Worm (Caenorhabditis elegans) whole organism, early embryonic: Measurements from ENCODE around the gene mtx-2.

Experiments
- B0310.2 ChIP-seq: sonication (generic microtip); optimal IDR thresholded peaks from 2 replicates; lab custom pipeline; 2016; ENCODE audit warnings: mild to moderate bottlenecking, missing genetic modification characterization, missing compliant biosample characterization
- F13C5.2 ChIP-seq: sonication (generic microtip); optimal IDR thresholded peaks from 2 replicates; lab custom pipeline; 2017; ENCODE audit warnings: mild to moderate bottlenecking, missing genetic modification characterization, inconsistent platforms, missing compliant biosample characterization
- aly-1 ChIP-seq: sonication (generic microtip); optimal IDR thresholded peaks from 2 replicates; lab custom pipeline; 2016; ENCODE audit warnings: missing genetic modification characterization, missing compliant biosample characterization
- ama-1 ChIP-seq: fragments of 150-350 bp; optimal IDR thresholded peaks from 2 replicates; lab custom pipeline; 2014
- ceh-13 ChIP-seq: fragments of 200-800 bp; sonication (Bioruptor generic); optimal IDR thresholded peaks from 2 replicates; lab custom pipeline; 2018; ENCODE audit warnings: mild to moderate bottlenecking, missing genetic modification characterization, missing compliant biosample characterization
- ceh-36 ChIP-seq: sonication (generic microtip); optimal IDR thresholded peaks from 2 replicates; lab custom pipeline; 2016; ENCODE audit warnings: missing genetic modification characterization, inconsistent platforms, missing compliant biosample characterization
- ets-7 ChIP-seq: sonication (generic microtip); optimal IDR thresholded peaks from 2 replicates; lab custom pipeline; 2016; ENCODE audit warnings: missing genotype, missing genetic modification characterization, missing compliant biosample characterization
- flt-1 ChIP-seq: fragments of 200-800 bp; sonication (Bioruptor generic); IDR thresholded peaks from 2 replicates; pipeline ENCODE4 v1.3.6; 2022; ENCODE audit warnings: missing genetic modification characterization, missing compliant biosample characterization
- hmbx-1 ChIP-seq: sonication (generic microtip); optimal IDR thresholded peaks from 2 replicates; lab custom pipeline; 2016; ENCODE audit warnings: mild to moderate bottlenecking, missing genetic modification characterization, missing compliant biosample characterization
- hmg-4 ChIP-seq: fragments of 200-800 bp; sonication (Bioruptor generic); optimal IDR thresholded peaks from 2 replicates; lab custom pipeline; 2018; ENCODE audit warnings: mild to moderate bottlenecking, missing genetic modification characterization, missing compliant biosample characterization
- hnd-1 ChIP-seq: sonication (generic microtip); optimal IDR thresholded peaks from 2 replicates; lab custom pipeline; 2016; ENCODE audit warnings: missing genetic modification characterization, missing compliant biosample characterization
- pes-1 ChIP-seq: fragments of 200-800 bp; sonication (Bioruptor generic); IDR thresholded peaks from 2 replicates; pipeline ENCODE4 v1.3.6; 2022; ENCODE audit warnings: missing genetic modification reagents, missing genetic modification characterization, missing compliant biosample characterization
- scrt-1 ChIP-seq: fragments of 200-800 bp; sonication (Bioruptor generic); IDR thresholded peaks from 2 replicates; pipeline ENCODE4 v1.3.6; 2022; ENCODE audit warnings: missing genetic modification characterization, missing compliant biosample characterization
- sea-1 ChIP-seq: fragments of 200-800 bp; sonication (Bioruptor generic); conservative IDR thresholded peaks from 2 replicates; pipeline ENCODE4 v1.3.6; 2022; ENCODE audit warnings: missing genetic modification characterization, missing compliant biosample characterization
- tbx-11 ChIP-seq: fragments of 200-800 bp; sonication (Bioruptor generic); IDR thresholded peaks from 2 replicates; pipeline ENCODE4 v1.3.6; 2022; ENCODE audit warnings: missing genetic modification characterization, missing compliant biosample characterization
- tbx-37 ChIP-seq: fragments of 200-800 bp; sonication (Bioruptor generic); conservative IDR thresholded peaks from 2 replicates; pipeline ENCODE4 v1.3.6; 2022; ENCODE audit warnings: missing genetic modification reagents, missing genetic modification characterization, missing compliant biosample characterization
- tra-4 ChIP-seq: sonication (generic microtip); optimal IDR thresholded peaks from 2 replicates; lab custom pipeline; 2017; ENCODE audit warnings: missing genetic modification characterization, missing compliant biosample characterization

The mtx-2 gene

ce11 chrIII:7723412-7724068 lies 39.9 kb downstream of the mtx-2 start:
- no peak for TF ChIP-seq ets-7 (tag; lab: Kevin White, UChicago)
- no peak for TF ChIP-seq pes-1 (GFP tag; lab: Robert Waterston, UW)
- TF ChIP-seq scrt-1 = no peak
- no peak for TF ChIP-seq flt-1
- no peak for TF ChIP-seq ceh-36 (tag; lab: Kevin White, UChicago)
- no peak for TF ChIP-seq tbx-11 (GFP tag; lab: Robert Waterston, UW)
- no peak for TF ChIP-seq B0310.2
- TF ChIP-seq hmbx-1 (tag; lab: Kevin White, UChicago) = no peak
- no peak for TF ChIP-seq ama-1 (lab: Kevin White, UChicago)

- no peak for TF ChIP-seq aly-1 (tag; lab: Kevin White, UChicago)
- no peak for TF ChIP-seq flt-1
- no peak for TF ChIP-seq hmg-4
- no peak for TF ChIP-seq sea-1 (GFP tag; lab: Robert Waterston, UW)
Measured at ce11 chrIII:7722999-7723398, 40.4 kb downstream of the mtx-2 start.

- TF ChIP-seq tbx-37 = no peak
- no peak for TF ChIP-seq ceh-13 (GFP tag; lab: Kevin White, UChicago)
- no peak for TF ChIP-seq B0310.2
- no peak for TF ChIP-seq tbx-11 (GFP tag; lab: Robert Waterston, UW)
- no peak for TF ChIP-seq sea-1 (GFP tag; lab: Robert Waterston, UW)
- no peak for TF ChIP-seq hmbx-1 (tag; lab: Kevin White, UChicago)
- no peak for TF ChIP-seq flt-1
- no peak for TF ChIP-seq hnd-1
- no peak for TF ChIP-seq hmg-4
- TF ChIP-seq F13C5.2 (tag; lab: Kevin White, UChicago) = no peak
- no peak for TF ChIP-seq ets-7 (tag; lab: Kevin White, UChicago)
- TF ChIP-seq aly-1 (tag; lab: Kevin White, UChicago) = no peak
- TF ChIP-seq ama-1 (lab: Kevin White, UChicago) = no peak
- no peak for TF ChIP-seq tra-4 (tag; lab: Kevin White, UChicago)
- TF ChIP-seq ceh-36 (tag; lab: Kevin White, UChicago) = no peak
- no peak for TF ChIP-seq scrt-1
Measured at ce11 chrIII:7722411-7722810, 41.0 kb downstream of the mtx-2 start.

ce11 chrIII:7721513-7721912 lies 41.9 kb downstream of the mtx-2 start:
- TF ChIP-seq ceh-36 (tag; lab: Kevin White, UChicago) = no peak
- TF ChIP-seq scrt-1 = no peak
- TF ChIP-seq hnd-1 = no peak
- no peak for TF ChIP-seq sea-1 (GFP tag; lab: Robert Waterston, UW)
- no peak for TF ChIP-seq tra-4 (tag; lab: Kevin White, UChicago)
- no peak for TF ChIP-seq ceh-13 (GFP tag; lab: Kevin White, UChicago)
- no peak for TF ChIP-seq tbx-11 (GFP tag; lab: Robert Waterston, UW)
- TF ChIP-seq aly-1 (tag; lab: Kevin White, UChicago) = no peak
- TF ChIP-seq pes-1 (GFP tag; lab: Robert Waterston, UW) = no peak
- no peak for TF ChIP-seq B0310.2
- TF ChIP-seq hmbx-1 (tag; lab: Kevin White, UChicago) = no peak
- TF ChIP-seq tbx-37 = no peak
- TF ChIP-seq flt-1 = no peak
- no peak for TF ChIP-seq ama-1 (lab: Kevin White, UChicago)
- no peak for TF ChIP-seq ets-7 (tag; lab: Kevin White, UChicago)
- TF ChIP-seq F13C5.2 (tag; lab: Kevin White, UChicago) = no peak
- no peak for TF ChIP-seq hmg-4

- TF ChIP-seq ets-7 (tag; lab: Kevin White, UChicago) = no peak
- no peak for TF ChIP-seq hmbx-1 (tag; lab: Kevin White, UChicago)
- no peak for TF ChIP-seq F13C5.2 (tag; lab: Kevin White, UChicago)
- TF ChIP-seq aly-1 (tag; lab: Kevin White, UChicago) = no peak
- no peak for TF ChIP-seq hnd-1
- TF ChIP-seq sea-1 (GFP tag; lab: Robert Waterston, UW) = no peak
- TF ChIP-seq B0310.2 = no peak
- TF ChIP-seq pes-1 (GFP tag; lab: Robert Waterston, UW) = no peak
- TF ChIP-seq hmg-4 = no peak
- no peak for TF ChIP-seq ama-1 (lab: Kevin White, UChicago)
Measured at ce11 chrIII:7720861-7721260, 42.5 kb downstream of the mtx-2 start.

ce11 chrIII:7719364-7719936 lies 44.0 kb downstream of the mtx-2 start, which contains the start of gene ncl-1:
TSS of gene ncl-1 (plus strand) at chrIII:7719729.
- no peak for TF ChIP-seq B0310.2
- TF ChIP-seq F13C5.2 (tag; lab: Kevin White, UChicago) = no peak

ce11 chrIII:7718318-7718717 lies 45.1 kb downstream of the mtx-2 start:
- TF ChIP-seq sea-1 (GFP tag; lab: Robert Waterston, UW) (no peak), ets-7 (tag; lab: Kevin White, UChicago) (no peak), hmbx-1 (tag; lab: Kevin White, UChicago) (no peak), ama-1 (lab: Kevin White, UChicago) (no peak), tbx-11 (GFP tag; lab: Robert Waterston, UW) (no peak), aly-1 (tag; lab: Kevin White, UChicago) (no peak), ceh-13 (GFP tag; lab: Kevin White, UChicago) (no peak), F13C5.2 (tag; lab: Kevin White, UChicago) (no peak), tbx-37 (no peak), scrt-1 (no peak), ceh-36 (tag; lab: Kevin White, UChicago) (no peak), B0310.2 (no peak), hnd-1 (no peak), tra-4 (tag; lab: Kevin White, UChicago) (no peak), hmg-4 (no peak), flt-1 (no peak)
